Fruit fly (Drosophila melanogaster) whole organism, prepupa: ENCODE results near the gene Ythdc1.
A peak's percentile ranks its signal among the peaks of the same experiment; 100 is the strongest.

Experiments used
- CG11762 ChIP-seq: fragments of 200-800 bp; sonication (Bioruptor generic); optimal IDR thresholded peaks from 3 replicates; lab custom pipeline; 2016; ENCODE audit warnings: missing biosample characterization, missing genetic modification characterization; ENCODE audit not compliant: insufficient read depth
- CG15336 ChIP-seq: fragments of 200-800 bp; sonication (Bioruptor generic); IDR thresholded peaks from 2 replicates; pipeline ENCODE4 v1.3.6; 2022; ENCODE audit warnings: missing biosample characterization, missing genetic modification characterization
- CG1621 ChIP-seq: fragments of 200-800 bp; sonication (Bioruptor generic); optimal IDR thresholded peaks from 3 replicates; lab custom pipeline; 2018; ENCODE audit warnings: missing biosample characterization, mild to moderate bottlenecking, missing genetic modification characterization
- CG16779 ChIP-seq: fragments of 200-800 bp; sonication (Bioruptor generic); optimal IDR thresholded peaks from 3 replicates; lab custom pipeline; 2017; ENCODE audit warnings: missing biosample characterization, mild to moderate bottlenecking, missing genetic modification characterization
- CG3032 ChIP-seq: fragments of 200-800 bp; optimal IDR thresholded peaks from 2 replicates; lab custom pipeline; 2019; ENCODE audit warnings: missing biosample characterization, mild to moderate bottlenecking, missing genetic modification characterization, moderate library complexity
- CG31627 ChIP-seq: fragments of 200-800 bp; sonication (Bioruptor generic); optimal IDR thresholded peaks from 3 replicates; lab custom pipeline; 2016; ENCODE audit warnings: missing biosample characterization, missing genetic modification characterization
- CG32006 ChIP-seq: fragments of 200-800 bp; sonication (Bioruptor generic); optimal IDR thresholded peaks from 3 replicates; lab custom pipeline; 2017; ENCODE audit warnings: missing biosample characterization, mild to moderate bottlenecking, missing genetic modification characterization
- CG34406 ChIP-seq: fragments of 200-800 bp; sonication (Bioruptor generic); optimal IDR thresholded peaks from 3 replicates; lab custom pipeline; 2016; ENCODE audit warnings: missing biosample characterization, missing genetic modification characterization
- CG3919 ChIP-seq: fragments of 200-800 bp; sonication (Bioruptor generic); optimal IDR thresholded peaks from 3 replicates; lab custom pipeline; 2016; ENCODE audit warnings: missing biosample characterization, missing genetic modification characterization
- CG6792 ChIP-seq: fragments of 200-800 bp; sonication (Bioruptor generic); optimal IDR thresholded peaks from 3 replicates; lab custom pipeline; 2016; ENCODE audit warnings: missing biosample characterization, missing genetic modification characterization
- CG6808 ChIP-seq: fragments of 200-800 bp; sonication (Bioruptor generic); optimal IDR thresholded peaks from 3 replicates; lab custom pipeline; 2017; ENCODE audit warnings: missing biosample characterization, missing genetic modification characterization, mild to moderate bottlenecking, moderate library complexity, missing genetic modification reagents
- CG6854 ChIP-seq: fragments of 200-800 bp; sonication (Bioruptor generic); optimal IDR thresholded peaks from 2 replicates; lab custom pipeline; 2017; ENCODE audit warnings: missing biosample characterization, mild to moderate bottlenecking, missing genetic modification characterization
- CG7368 ChIP-seq: fragments of 200-800 bp; sonication (Bioruptor generic); optimal IDR thresholded peaks from 3 replicates; lab custom pipeline; 2016; ENCODE audit warnings: missing biosample characterization, missing genetic modification characterization
- CG8119 ChIP-seq: fragments of 200-800 bp; sonication (Bioruptor generic); IDR thresholded peaks from 3 replicates; pipeline ENCODE4 v1.3.6; 2022; ENCODE audit warnings: missing biosample characterization, missing genetic modification characterization
- CG8319 ChIP-seq: fragments of 200-800 bp; sonication (Bioruptor generic); optimal IDR thresholded peaks from 3 replicates; lab custom pipeline; 2016; ENCODE audit warnings: missing biosample characterization, missing genetic modification characterization
- CG8632 ChIP-seq: fragments of 200-800 bp; sonication (Bioruptor generic); optimal IDR thresholded peaks from 3 replicates; lab custom pipeline; 2016; ENCODE audit warnings: missing biosample characterization, missing genetic modification characterization
- CG9139 ChIP-seq: fragments of 200-800 bp; sonication (Bioruptor generic); optimal IDR thresholded peaks from 3 replicates; lab custom pipeline; 2017; ENCODE audit warnings: missing biosample characterization, mild to moderate bottlenecking, missing genetic modification characterization
- Eip75B ChIP-seq: fragments of 200-800 bp; sonication (Bioruptor generic); optimal IDR thresholded peaks from 3 replicates; lab custom pipeline; 2016; ENCODE audit warnings: missing biosample characterization, missing genetic modification characterization
- Eip78C ChIP-seq: fragments of 200-800 bp; sonication (Bioruptor generic); peaks from one replicate; lab custom pipeline; 2016; ENCODE audit warnings: missing biosample characterization, missing genetic modification characterization
- Eip93F ChIP-seq: fragments of 200-800 bp; sonication (Bioruptor generic); optimal IDR thresholded peaks from 2 replicates; lab custom pipeline; 2016; ENCODE audit warnings: missing biosample characterization, mild to moderate bottlenecking, missing genetic modification characterization
- Ets21C ChIP-seq: fragments of 200-800 bp; sonication (Bioruptor generic); optimal IDR thresholded peaks from 3 replicates; lab custom pipeline; 2016; ENCODE audit warnings: missing biosample characterization, missing genetic modification characterization
- Ets96B ChIP-seq: fragments of 200-800 bp; optimal IDR thresholded peaks from 2 replicates; lab custom pipeline; 2019; ENCODE audit warnings: missing biosample characterization, mild to moderate bottlenecking, missing genetic modification characterization, moderate library complexity
- Hr38 ChIP-seq: sonication (Bioruptor generic); optimal IDR thresholded peaks from 2 replicates; lab custom pipeline; 2016; ENCODE audit warnings: missing biosample characterization, missing genetic modification characterization
- Hr39 ChIP-seq: fragments of 200-800 bp; sonication (Bioruptor generic); optimal IDR thresholded peaks from 2 replicates; lab custom pipeline; 2016; ENCODE audit warnings: missing biosample characterization, missing genetic modification characterization
- Hr4 ChIP-seq: fragments of 200-800 bp; sonication (Bioruptor generic); optimal IDR thresholded peaks from 3 replicates; lab custom pipeline; 2016; ENCODE audit warnings: missing biosample characterization, missing genetic modification characterization
- Lpt ChIP-seq: fragments of 200-800 bp; sonication (Bioruptor generic); optimal IDR thresholded peaks from 3 replicates; lab custom pipeline; 2016; ENCODE audit warnings: missing biosample characterization, missing genetic modification characterization
- Met ChIP-seq: fragments of 200-800 bp; sonication (Bioruptor generic); optimal IDR thresholded peaks from 3 replicates; lab custom pipeline; 2016; ENCODE audit warnings: missing biosample characterization, missing genetic modification characterization
- Smox ChIP-seq: fragments of 200-800 bp; sonication (Bioruptor generic); optimal IDR thresholded peaks from 3 replicates; lab custom pipeline; 2016; ENCODE audit warnings: missing biosample characterization, missing genetic modification characterization
- Sox14 ChIP-seq: fragments of 200-800 bp; sonication (Bioruptor generic); optimal IDR thresholded peaks from 3 replicates; lab custom pipeline; 2016; ENCODE audit warnings: missing biosample characterization, missing genetic modification characterization
- Sox15 ChIP-seq: fragments of 200-800 bp; sonication (Bioruptor generic); optimal IDR thresholded peaks from 3 replicates; lab custom pipeline; 2016; ENCODE audit warnings: missing biosample characterization, missing genetic modification characterization
- achi ChIP-seq: fragments of 200-800 bp; sonication (Bioruptor generic); optimal IDR thresholded peaks from 3 replicates; lab custom pipeline; 2016; ENCODE audit warnings: missing biosample characterization, missing genetic modification characterization
- acj6 ChIP-seq: fragments of 200-800 bp; sonication (Bioruptor generic); optimal IDR thresholded peaks from 3 replicates; lab custom pipeline; 2016; ENCODE audit warnings: missing biosample characterization, missing genetic modification characterization
- cyc ChIP-seq: fragments of 200-800 bp; sonication (Bioruptor generic); optimal IDR thresholded peaks from 3 replicates; lab custom pipeline; 2016; ENCODE audit warnings: missing biosample characterization, missing genetic modification characterization
- dac ChIP-seq: fragments of 200-800 bp; sonication (Bioruptor generic); optimal IDR thresholded peaks from 2 replicates; lab custom pipeline; 2017; ENCODE audit warnings: missing biosample characterization, mild to moderate bottlenecking, missing genetic modification characterization
- dsx ChIP-seq: fragments of 200-800 bp; optimal IDR thresholded peaks from 3 replicates; lab custom pipeline; 2019; ENCODE audit warnings: missing biosample characterization, mild to moderate bottlenecking, missing genetic modification characterization, moderate library complexity; ENCODE audit not compliant: poor library complexity, severe bottlenecking
- eg ChIP-seq: fragments of 200-800 bp; sonication (Bioruptor generic); IDR thresholded peaks from 3 replicates; pipeline ENCODE4 v1.3.6; 2022; ENCODE audit warnings: missing biosample characterization, missing genetic modification characterization
- esn ChIP-seq: fragments of 200-800 bp; sonication (Bioruptor generic); optimal IDR thresholded peaks from 2 replicates; lab custom pipeline; 2016; ENCODE audit warnings: missing biosample characterization, mild to moderate bottlenecking, missing genetic modification characterization, moderate library complexity
- fd59A ChIP-seq: fragments of 200-800 bp; sonication (Bioruptor generic); optimal IDR thresholded peaks from 2 replicates; lab custom pipeline; 2017; ENCODE audit warnings: missing biosample characterization, mild to moderate bottlenecking, missing genetic modification characterization, missing genetic modification reagents
- fd85E ChIP-seq: fragments of 200-800 bp; sonication (Bioruptor generic); optimal IDR thresholded peaks from 3 replicates; lab custom pipeline; 2016; ENCODE audit warnings: missing biosample characterization, missing genetic modification characterization
- fkh ChIP-seq: fragments of 200-800 bp; sonication (Bioruptor generic); optimal IDR thresholded peaks from 3 replicates; lab custom pipeline; 2017; ENCODE audit warnings: missing biosample characterization, mild to moderate bottlenecking, missing genetic modification characterization, moderate library complexity
- lz ChIP-seq: fragments of 200-800 bp; sonication (Bioruptor generic); optimal IDR thresholded peaks from 3 replicates; lab custom pipeline; 2016; ENCODE audit warnings: missing biosample characterization, missing genetic modification characterization
- net ChIP-seq: fragments of 200-800 bp; sonication (Bioruptor generic); optimal IDR thresholded peaks from 3 replicates; lab custom pipeline; 2016; ENCODE audit warnings: missing biosample characterization, missing genetic modification characterization
- pdm3 ChIP-seq: fragments of 200-800 bp; sonication (Bioruptor generic); optimal IDR thresholded peaks from 3 replicates; lab custom pipeline; 2016; ENCODE audit warnings: missing biosample characterization, missing genetic modification characterization
- salr ChIP-seq, 2 experiments: fragments of 200-800 bp; sonication (Bioruptor generic); optimal IDR thresholded peaks; 3 replicates each; lab custom pipeline; 2016 to 2018; ENCODE audit warnings: missing biosample characterization in 2 of 2, missing genetic modification characterization in 2 of 2, mild to moderate bottlenecking in 1 of 2
- spab ChIP-seq: fragments of 200-800 bp; sonication (Bioruptor generic); optimal IDR thresholded peaks from 2 replicates; lab custom pipeline; 2017; ENCODE audit warnings: missing biosample characterization, mild to moderate bottlenecking, missing genetic modification characterization, missing genetic modification reagents
- ss ChIP-seq, 2 experiments: fragments of 200-800 bp; sonication (Bioruptor generic); optimal IDR thresholded peaks; 2 replicates in 1 of 2; 3 replicates in 1 of 2; lab custom pipeline; 2017 to 2018; ENCODE audit warnings: mild to moderate bottlenecking in 2 of 2, missing biosample characterization in 2 of 2, missing genetic modification characterization in 2 of 2, moderate library complexity in 1 of 2
- svp ChIP-seq: fragments of 200-800 bp; sonication (Bioruptor generic); peaks from one replicate; lab custom pipeline; 2016; ENCODE audit warnings: missing biosample characterization, missing genetic modification characterization
- topi ChIP-seq: fragments of 200-800 bp; sonication (Bioruptor generic); optimal IDR thresholded peaks from 3 replicates; lab custom pipeline; 2016; ENCODE audit warnings: missing biosample characterization, missing genetic modification characterization

Gene Ythdc1

dm6 chr3L:3420237-3420643 is 46.3 kb upstream of the Ythdc1 start (continued):
- TF ChIP-seq CG3032 (tag; lab: Kevin White, UChicago) (no peak), dsx (GFP tag; lab: Kevin White, UChicago) (peak; percentile 51), CG6808 (GFP tag; lab: Kevin White, UChicago) (no peak), Ets96B (tag; lab: Kevin White, UChicago) (no peak), dac (GFP tag; lab: Kevin White, UChicago) (no peak), CG1621 (no peak), CG6792 (GFP tag; lab: Kevin White, UChicago) (no peak), fkh (GFP tag; lab: Kevin White, UChicago) (no peak), CG8319 (no peak), Eip93F (GFP tag; lab: Kevin White, UChicago) (no peak), CG32006 (GFP tag; lab: Kevin White, UChicago) (no peak), fd85E (no peak), achi (GFP tag; lab: Kevin White, UChicago) (no peak), CG15336 (peak; percentile 35; the same call in 1 of the 2 replicates), CG8119 (GFP tag; lab: Robert Waterston, UW) (no peak)

DNA sequence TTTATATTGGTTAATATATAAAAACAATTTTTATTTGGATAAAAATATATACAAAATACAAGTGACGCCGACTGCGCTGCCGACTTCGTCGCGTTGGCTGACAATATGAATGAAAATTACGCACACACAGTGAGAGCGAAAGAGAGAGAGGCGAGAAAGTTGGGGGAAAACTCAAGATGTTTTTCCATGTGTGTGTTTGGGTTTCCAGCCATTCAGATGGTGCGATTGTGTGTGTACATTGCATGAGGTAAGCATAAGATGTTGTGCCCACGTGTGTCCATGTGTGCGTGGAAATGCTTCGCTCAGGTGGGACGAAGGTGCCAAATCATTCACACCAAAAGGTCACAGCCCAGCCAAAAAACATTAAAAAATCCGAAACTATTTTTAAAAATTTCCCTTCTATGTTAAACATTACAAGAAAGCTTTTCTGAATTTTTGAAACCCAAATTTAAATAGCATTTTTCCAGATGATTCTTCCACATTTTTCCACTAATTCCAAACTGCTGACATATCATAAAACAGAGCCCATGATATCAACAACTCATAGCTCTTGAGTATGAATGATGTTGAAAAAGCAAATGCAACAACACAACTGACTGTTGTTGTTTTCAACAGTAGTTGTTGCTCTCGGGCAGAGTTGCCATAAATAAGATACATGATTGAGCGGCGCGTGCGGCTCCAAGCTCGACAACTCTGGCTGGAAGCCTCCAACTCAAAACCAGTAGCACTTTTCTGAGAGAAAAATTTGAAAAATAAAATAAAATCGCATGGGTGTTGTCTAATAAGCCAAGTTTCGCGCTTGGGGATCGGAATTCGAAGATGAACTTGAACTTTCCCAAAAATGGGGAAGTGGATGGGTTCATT is 45.6 kb upstream of the Ythdc1 start:
- TF ChIP-seq CG15336: peak; percentile 68
- TF ChIP-seq topi: no peak
- TF ChIP-seq Sox15 (GFP tag; lab: Kevin White, UChicago): no peak
- TF ChIP-seq Eip75B (GFP tag; lab: Kevin White, UChicago): no peak
- no peak for TF ChIP-seq ss (GFP tag; optimal IDR thresholded peaks at IDR 0.05; lab: Kevin White, UChicago)
- no peak for TF ChIP-seq fd59A (GFP tag; lab: Kevin White, UChicago)
- no peak for TF ChIP-seq CG6854 (GFP tag; lab: Kevin White, UChicago)
- TF ChIP-seq CG16779 (tag; lab: Kevin White, UChicago): no peak
- TF ChIP-seq Smox (GFP tag; lab: Kevin White, UChicago): no peak
- TF ChIP-seq salr (GFP tag; optimal IDR thresholded peaks at IDR 0.05; lab: Kevin White, UChicago): peak in 1 of 2 experiments; percentile 62
- TF ChIP-seq CG34406 (GFP tag; lab: Kevin White, UChicago): no peak
- TF ChIP-seq CG3919 (GFP tag; lab: Kevin White, UChicago): peak; percentile 1
- TF ChIP-seq CG8319: no peak
- no peak for TF ChIP-seq net (GFP tag; lab: Kevin White, UChicago)
- no peak for TF ChIP-seq CG31627
- no peak for TF ChIP-seq Ets96B (tag; lab: Kevin White, UChicago)
- no peak for TF ChIP-seq acj6 (GFP tag; lab: Kevin White, UChicago)
- TF ChIP-seq achi (GFP tag; lab: Kevin White, UChicago): no peak
- no peak for TF ChIP-seq Lpt
- no peak for TF ChIP-seq Met (GFP tag; lab: Kevin White, UChicago)
- TF ChIP-seq eg (GFP tag; lab: Robert Waterston, UW): no peak
- peak; percentile 14 for TF ChIP-seq pdm3 (GFP tag; lab: Kevin White, UChicago)
- no peak for TF ChIP-seq dsx (GFP tag; lab: Kevin White, UChicago)
- no peak for TF ChIP-seq CG8632 (GFP tag; lab: Kevin White, UChicago)
- no peak for TF ChIP-seq CG1621
- no peak for TF ChIP-seq CG7368 (GFP tag; lab: Kevin White, UChicago)
- no peak for TF ChIP-seq Sox14 (GFP tag; lab: Kevin White, UChicago)
- no peak for TF ChIP-seq CG11762
- TF ChIP-seq Hr38: no peak
- no peak for TF ChIP-seq spab (GFP tag; lab: Kevin White, UChicago)
- peak; percentile 80 for TF ChIP-seq Hr4
- TF ChIP-seq CG9139: no peak
- TF ChIP-seq CG6792 (GFP tag; lab: Kevin White, UChicago): no peak
- TF ChIP-seq cyc (GFP tag; lab: Kevin White, UChicago): no peak
- no peak for TF ChIP-seq Ets21C (GFP tag; lab: Kevin White, UChicago)
- peak; percentile 72 for TF ChIP-seq Eip78C (GFP tag; lab: Kevin White, UChicago)
- no peak for TF ChIP-seq Hr39
- TF ChIP-seq svp: no peak
- no peak for TF ChIP-seq esn (GFP tag; lab: Kevin White, UChicago)
- peak; percentile 14 for TF ChIP-seq lz (GFP tag; lab: Kevin White, UChicago)
- no peak for TF ChIP-seq fd85E
